Fruit fly (Drosophila melanogaster) whole organism, prepupa: ENCODE results near the gene ppl.
A peak's percentile ranks its signal among the peaks of the same experiment; 100 is the strongest.

Experiments
- CG10631 ChIP-seq: fragments of 200-800 bp; sonication (Bioruptor generic); optimal IDR thresholded peaks from 2 replicates; lab custom pipeline; 2016; ENCODE audit warnings: missing biosample characterization, missing genetic modification characterization
- CG11294 ChIP-seq: fragments of 200-800 bp; sonication (Bioruptor generic); IDR thresholded peaks from 2 replicates; pipeline ENCODE4 v1.3.6; 2022; ENCODE audit warnings: missing biosample characterization, missing genetic modification characterization
- CG11762 ChIP-seq: fragments of 200-800 bp; sonication (Bioruptor generic); optimal IDR thresholded peaks from 3 replicates; lab custom pipeline; 2016; ENCODE audit warnings: missing biosample characterization, missing genetic modification characterization; ENCODE audit not compliant: insufficient read depth
- CG15336 ChIP-seq: fragments of 200-800 bp; sonication (Bioruptor generic); IDR thresholded peaks from 2 replicates; pipeline ENCODE4 v1.3.6; 2022; ENCODE audit warnings: missing biosample characterization, missing genetic modification characterization
- CG1621 ChIP-seq: fragments of 200-800 bp; sonication (Bioruptor generic); optimal IDR thresholded peaks from 3 replicates; lab custom pipeline; 2018; ENCODE audit warnings: missing biosample characterization, mild to moderate bottlenecking, missing genetic modification characterization
- CG16779 ChIP-seq: fragments of 200-800 bp; sonication (Bioruptor generic); optimal IDR thresholded peaks from 3 replicates; lab custom pipeline; 2017; ENCODE audit warnings: missing biosample characterization, mild to moderate bottlenecking, missing genetic modification characterization
- CG3032 ChIP-seq: fragments of 200-800 bp; optimal IDR thresholded peaks from 2 replicates; lab custom pipeline; 2019; ENCODE audit warnings: missing biosample characterization, mild to moderate bottlenecking, missing genetic modification characterization, moderate library complexity
- CG32006 ChIP-seq: fragments of 200-800 bp; sonication (Bioruptor generic); optimal IDR thresholded peaks from 3 replicates; lab custom pipeline; 2017; ENCODE audit warnings: missing biosample characterization, mild to moderate bottlenecking, missing genetic modification characterization
- CG34406 ChIP-seq: fragments of 200-800 bp; sonication (Bioruptor generic); optimal IDR thresholded peaks from 3 replicates; lab custom pipeline; 2016; ENCODE audit warnings: missing biosample characterization, missing genetic modification characterization
- CG3919 ChIP-seq: fragments of 200-800 bp; sonication (Bioruptor generic); optimal IDR thresholded peaks from 3 replicates; lab custom pipeline; 2016; ENCODE audit warnings: missing biosample characterization, missing genetic modification characterization
- CG4318 ChIP-seq: fragments of 200-800 bp; sonication (Bioruptor generic); optimal IDR thresholded peaks from 3 replicates; lab custom pipeline; 2017; ENCODE audit warnings: missing biosample characterization, mild to moderate bottlenecking, missing genetic modification characterization
- CG6276 ChIP-seq: fragments of 200-800 bp; sonication (Bioruptor generic); optimal IDR thresholded peaks from 2 replicates; lab custom pipeline; 2017; ENCODE audit warnings: missing biosample characterization, mild to moderate bottlenecking, missing genetic modification characterization
- CG6792 ChIP-seq: fragments of 200-800 bp; sonication (Bioruptor generic); optimal IDR thresholded peaks from 3 replicates; lab custom pipeline; 2016; ENCODE audit warnings: missing biosample characterization, missing genetic modification characterization
- CG6808 ChIP-seq: fragments of 200-800 bp; sonication (Bioruptor generic); optimal IDR thresholded peaks from 3 replicates; lab custom pipeline; 2017; ENCODE audit warnings: missing biosample characterization, missing genetic modification characterization, mild to moderate bottlenecking, moderate library complexity, missing genetic modification reagents
- CG7368 ChIP-seq: fragments of 200-800 bp; sonication (Bioruptor generic); optimal IDR thresholded peaks from 3 replicates; lab custom pipeline; 2016; ENCODE audit warnings: missing biosample characterization, missing genetic modification characterization
- CG8119 ChIP-seq: fragments of 200-800 bp; sonication (Bioruptor generic); IDR thresholded peaks from 3 replicates; pipeline ENCODE4 v1.3.6; 2022; ENCODE audit warnings: missing biosample characterization, missing genetic modification characterization
- CG8319 ChIP-seq: fragments of 200-800 bp; sonication (Bioruptor generic); optimal IDR thresholded peaks from 3 replicates; lab custom pipeline; 2016; ENCODE audit warnings: missing biosample characterization, missing genetic modification characterization
- CG8632 ChIP-seq: fragments of 200-800 bp; sonication (Bioruptor generic); optimal IDR thresholded peaks from 3 replicates; lab custom pipeline; 2016; ENCODE audit warnings: missing biosample characterization, missing genetic modification characterization
- Eip75B ChIP-seq: fragments of 200-800 bp; sonication (Bioruptor generic); optimal IDR thresholded peaks from 3 replicates; lab custom pipeline; 2016; ENCODE audit warnings: missing biosample characterization, missing genetic modification characterization
- Eip78C ChIP-seq: fragments of 200-800 bp; sonication (Bioruptor generic); peaks from one replicate; lab custom pipeline; 2016; ENCODE audit warnings: missing biosample characterization, missing genetic modification characterization
- Eip93F ChIP-seq: fragments of 200-800 bp; sonication (Bioruptor generic); optimal IDR thresholded peaks from 2 replicates; lab custom pipeline; 2016; ENCODE audit warnings: missing biosample characterization, mild to moderate bottlenecking, missing genetic modification characterization
- Gug ChIP-seq: fragments of 200-800 bp; sonication (Bioruptor generic); IDR thresholded peaks from 2 replicates; pipeline ENCODE4 v1.3.6; 2022; ENCODE audit warnings: missing biosample characterization, missing genetic modification characterization
- Hr4 ChIP-seq: fragments of 200-800 bp; sonication (Bioruptor generic); optimal IDR thresholded peaks from 3 replicates; lab custom pipeline; 2016; ENCODE audit warnings: missing biosample characterization, missing genetic modification characterization
- Met ChIP-seq: fragments of 200-800 bp; sonication (Bioruptor generic); optimal IDR thresholded peaks from 3 replicates; lab custom pipeline; 2016; ENCODE audit warnings: missing biosample characterization, missing genetic modification characterization
- Smox ChIP-seq: fragments of 200-800 bp; sonication (Bioruptor generic); optimal IDR thresholded peaks from 3 replicates; lab custom pipeline; 2016; ENCODE audit warnings: missing biosample characterization, missing genetic modification characterization
- Sox14 ChIP-seq: fragments of 200-800 bp; sonication (Bioruptor generic); optimal IDR thresholded peaks from 3 replicates; lab custom pipeline; 2016; ENCODE audit warnings: missing biosample characterization, missing genetic modification characterization
- Sox15 ChIP-seq: fragments of 200-800 bp; sonication (Bioruptor generic); optimal IDR thresholded peaks from 3 replicates; lab custom pipeline; 2016; ENCODE audit warnings: missing biosample characterization, missing genetic modification characterization
- achi ChIP-seq: fragments of 200-800 bp; sonication (Bioruptor generic); optimal IDR thresholded peaks from 3 replicates; lab custom pipeline; 2016; ENCODE audit warnings: missing biosample characterization, missing genetic modification characterization
- dsx ChIP-seq: fragments of 200-800 bp; optimal IDR thresholded peaks from 3 replicates; lab custom pipeline; 2019; ENCODE audit warnings: missing biosample characterization, mild to moderate bottlenecking, missing genetic modification characterization, moderate library complexity; ENCODE audit not compliant: poor library complexity, severe bottlenecking
- eg ChIP-seq: fragments of 200-800 bp; sonication (Bioruptor generic); IDR thresholded peaks from 3 replicates; pipeline ENCODE4 v1.3.6; 2022; ENCODE audit warnings: missing biosample characterization, missing genetic modification characterization
- esn ChIP-seq: fragments of 200-800 bp; sonication (Bioruptor generic); optimal IDR thresholded peaks from 2 replicates; lab custom pipeline; 2016; ENCODE audit warnings: missing biosample characterization, mild to moderate bottlenecking, missing genetic modification characterization, moderate library complexity
- fd85E ChIP-seq: fragments of 200-800 bp; sonication (Bioruptor generic); optimal IDR thresholded peaks from 3 replicates; lab custom pipeline; 2016; ENCODE audit warnings: missing biosample characterization, missing genetic modification characterization
- fkh ChIP-seq: fragments of 200-800 bp; sonication (Bioruptor generic); optimal IDR thresholded peaks from 3 replicates; lab custom pipeline; 2017; ENCODE audit warnings: missing biosample characterization, mild to moderate bottlenecking, missing genetic modification characterization, moderate library complexity
- net ChIP-seq: fragments of 200-800 bp; sonication (Bioruptor generic); optimal IDR thresholded peaks from 3 replicates; lab custom pipeline; 2016; ENCODE audit warnings: missing biosample characterization, missing genetic modification characterization
- pdm3 ChIP-seq: fragments of 200-800 bp; sonication (Bioruptor generic); optimal IDR thresholded peaks from 3 replicates; lab custom pipeline; 2016; ENCODE audit warnings: missing biosample characterization, missing genetic modification characterization
- svp ChIP-seq: fragments of 200-800 bp; sonication (Bioruptor generic); peaks from one replicate; lab custom pipeline; 2016; ENCODE audit warnings: missing biosample characterization, missing genetic modification characterization
- vri ChIP-seq: fragments of 200-800 bp; sonication (Bioruptor generic); optimal IDR thresholded peaks from 3 replicates; lab custom pipeline; 2016; ENCODE audit warnings: missing biosample characterization, mild to moderate bottlenecking, missing genetic modification characterization

ppl gene

dm6 chr3L:21267862-21268385 is 13.4 kb downstream of the ppl start, which contains the start of gene CG9391:
Gene CG9391, minus strand, starts transcription at chr3L:21268335.
- TF ChIP-seq Sox15 (no peak), svp (GFP tag; lab: Kevin White, UChicago) (peak; percentile 57)

- 0 out of 3 replicates have a peak, but pooled peaks have one; percentile 16 for TF ChIP-seq eg (GFP tag; lab: Robert Waterston, UW)
- TF ChIP-seq fkh (GFP tag; lab: Kevin White, UChicago) = peak; percentile 17
- no peak for TF ChIP-seq Gug (GFP tag; lab: Robert Waterston, UW)
- peak; percentile 59 for TF ChIP-seq svp (GFP tag; lab: Kevin White, UChicago)
- TF ChIP-seq CG11294 (GFP tag; lab: Robert Waterston, UW) = no peak
Observed at dm6 chr3L:21266101-21266656, 15.1 kb downstream of the ppl start.

- TF ChIP-seq Hr4 (GFP tag; lab: Kevin White, UChicago) = no peak
- peak; percentile 28 for TF ChIP-seq fkh (GFP tag; lab: Kevin White, UChicago)
- TF ChIP-seq CG6276 (GFP tag; lab: Kevin White, UChicago) = no peak
- TF ChIP-seq CG10631 (GFP tag; lab: Kevin White, UChicago) = no peak
- TF ChIP-seq CG8319 (GFP tag; lab: Kevin White, UChicago) = no peak
- TF ChIP-seq, all 60 proteins: peak for 1
Observed at dm6 chr3L:21262426-21262825, 18.9 kb downstream of the ppl start.

dm6 chr3L:21261403-21262164 is 19.7 kb downstream of the ppl start:
- TF ChIP-seq Eip75B (GFP tag; lab: Kevin White, UChicago) = peak; percentile 43
- no peak for TF ChIP-seq Eip93F (GFP tag; lab: Kevin White, UChicago)
- TF ChIP-seq Sox14 (GFP tag; lab: Kevin White, UChicago) = no peak
- TF ChIP-seq CG1621 = no peak
- TF ChIP-seq CG16779 = no peak
- peak; percentile 43 for TF ChIP-seq Eip78C (GFP tag; lab: Kevin White, UChicago)
- TF ChIP-seq dsx = no peak
- no peak for TF ChIP-seq CG6792 (GFP tag; lab: Kevin White, UChicago)
- no peak for TF ChIP-seq CG6808
- TF ChIP-seq Smox (GFP tag; lab: Kevin White, UChicago) = no peak
- no peak for TF ChIP-seq CG34406 (GFP tag; lab: Kevin White, UChicago)
- no peak for TF ChIP-seq fkh (GFP tag; lab: Kevin White, UChicago)
- no peak for TF ChIP-seq CG32006 (GFP tag; lab: Kevin White, UChicago)
- TF ChIP-seq net = no peak
- no peak for TF ChIP-seq fd85E (GFP tag; lab: Kevin White, UChicago)
- TF ChIP-seq CG3919 = no peak
- TF ChIP-seq achi (GFP tag; lab: Kevin White, UChicago) = no peak
- TF ChIP-seq esn (GFP tag; lab: Kevin White, UChicago) = no peak
- peak; percentile 49 for TF ChIP-seq svp (GFP tag; lab: Kevin White, UChicago)
- TF ChIP-seq CG11762 (GFP tag; lab: Kevin White, UChicago) = no peak
- 0 out of 2 replicates have a peak, but pooled peaks have one; percentile 22 for TF ChIP-seq CG15336 (GFP tag; lab: Robert Waterston, UW)
- TF ChIP-seq CG8632 (GFP tag; lab: Kevin White, UChicago) = no peak
- no peak for TF ChIP-seq vri
- no peak for TF ChIP-seq pdm3 (GFP tag; lab: Kevin White, UChicago)
- TF ChIP-seq CG3032 (tag; lab: Kevin White, UChicago) = no peak
- TF ChIP-seq CG8119 (GFP tag; lab: Robert Waterston, UW) = 0 out of 3 replicates have a peak, but pooled peaks have one; percentile 17
- TF ChIP-seq Met = no peak
- no peak for TF ChIP-seq CG10631 (GFP tag; lab: Kevin White, UChicago)
- TF ChIP-seq CG4318 (GFP tag; lab: Kevin White, UChicago) = no peak
- TF ChIP-seq eg (GFP tag; lab: Robert Waterston, UW) = 0 out of 3 replicates have a peak, but pooled peaks have one; percentile 28
- TF ChIP-seq CG7368 (GFP tag; lab: Kevin White, UChicago) = no peak
